Worm (Caenorhabditis elegans) whole organism, L4 larva: Measurements from ENCODE around the gene B0496.2.

Experiments used
- F10B5.3 ChIP-seq: sonication (generic microtip); optimal IDR thresholded peaks from 2 replicates; lab custom pipeline; 2016; ENCODE audit warnings: mild to moderate bottlenecking, missing genetic modification characterization, missing compliant biosample characterization
- F49E8.2 ChIP-seq: sonication (generic microtip); optimal IDR thresholded peaks from 2 replicates; lab custom pipeline; 2016; ENCODE audit warnings: missing compliant biosample characterization, mild to moderate bottlenecking, missing genetic modification characterization, borderline replicate concordance
- Y105C5A.15 ChIP-seq: fragments of 200-800 bp; sonication (Bioruptor generic); IDR thresholded peaks from 2 replicates; pipeline ENCODE4 v1.3.6; 2022; ENCODE audit warnings: missing genetic modification characterization, missing compliant biosample characterization
- aly-2 ChIP-seq: sonication (generic microtip); optimal IDR thresholded peaks from 2 replicates; lab custom pipeline; 2018; ENCODE audit warnings: missing biosample characterization, missing genetic modification characterization
- ama-1 ChIP-seq: fragments of 150-350 bp; optimal IDR thresholded peaks from 2 replicates; lab custom pipeline; 2014; ENCODE audit warnings: inconsistent platforms, mixed read lengths
- daf-16 ChIP-seq, 3 experiments: sonication (generic microtip); optimal IDR thresholded peaks; 2 replicates each; lab custom pipeline; 2016 to 2017; ENCODE audit warnings: missing genetic modification characterization in 3 of 3, missing genetic modification reagents in 3 of 3, mild to moderate bottlenecking in 2 of 3, missing compliant biosample characterization in 2 of 3, missing biosample characterization in 1 of 3, moderate library complexity in 1 of 3
- hmg-1.1 ChIP-seq: fragments of 200-800 bp; sonication (Bioruptor generic); IDR thresholded peaks from 2 replicates; pipeline ENCODE4 v1.3.6; 2022; ENCODE audit warnings: missing genetic modification reagents, missing genetic modification characterization, missing compliant biosample characterization
- lin-1 ChIP-seq: fragments of 200-800 bp; sonication (Bioruptor generic); IDR thresholded peaks from 2 replicates; pipeline ENCODE4 v1.3.6; 2022; ENCODE audit warnings: missing genetic modification reagents, missing genetic modification characterization, missing compliant biosample characterization
- lin-13 ChIP-seq: fragments of 150-350 bp; optimal IDR thresholded peaks from 2 replicates; lab custom pipeline; 2014; ENCODE audit warnings: missing biosample characterization, missing genetic modification reagents, missing genetic modification characterization
- madf-5 ChIP-seq, 2 experiments: fragments of 200-800 bp; sonication (Bioruptor generic); IDR thresholded peaks; 2 replicates each; pipeline ENCODE4 v1.3.6; 2022; ENCODE audit warnings: missing compliant biosample characterization in 2 of 2, missing genetic modification characterization in 2 of 2
- nhr-76 ChIP-seq: fragments of 150-350 bp; optimal IDR thresholded peaks from 2 replicates; lab custom pipeline; 2014; ENCODE audit warnings: missing biosample characterization, missing genetic modification characterization
- php-3 ChIP-seq: fragments of 200-800 bp; sonication (Bioruptor generic); IDR thresholded peaks from 2 replicates; pipeline ENCODE4 v1.3.6; 2022; ENCODE audit warnings: missing genetic modification reagents, missing genetic modification characterization, missing compliant biosample characterization
- snpc-1.2 ChIP-seq: fragments of 200-800 bp; sonication (Bioruptor generic); IDR thresholded peaks from 2 replicates; pipeline ENCODE4 v1.3.6; 2022; ENCODE audit warnings: missing genetic modification reagents, missing genetic modification characterization, missing compliant biosample characterization
- vab-7 ChIP-seq: fragments of 200-800 bp; sonication (Bioruptor generic); IDR thresholded peaks from 2 replicates; pipeline ENCODE4 v1.3.6; 2022; ENCODE audit warnings: missing genetic modification reagents, missing genetic modification characterization, missing compliant biosample characterization
- zip-2 ChIP-seq: fragments of 150-350 bp; optimal IDR thresholded peaks from 2 replicates; lab custom pipeline; 2014; ENCODE audit warnings: missing biosample characterization, missing genetic modification characterization

Gene B0496.2

ce11 chrIV:7497750-7498149 lies 50.1 kb downstream of the B0496.2 start, which contains the start of gene egas-4:
Gene egas-4 (minus strand): TSS chrIV:7497850.
- no peak for TF ChIP-seq snpc-1.2 (GFP tag; lab: Robert Waterston, UW)
- TF ChIP-seq madf-5 (GFP tag; IDR thresholded peaks at IDR 0.05; lab: Robert Waterston, UW), result no peak
- no peak for TF ChIP-seq F10B5.3
- TF ChIP-seq zip-2 (tag; lab: Kevin White, UChicago), result no peak
- TF ChIP-seq ama-1 (lab: Kevin White, UChicago), result no peak
- no peak for TF ChIP-seq aly-2 (tag; lab: Kevin White, UChicago)
- no peak for TF ChIP-seq Y105C5A.15 (GFP tag; lab: Robert Waterston, UW)
- TF ChIP-seq lin-13 (GFP tag; lab: Kevin White, UChicago), result no peak
- no peak for TF ChIP-seq nhr-76 (tag; lab: Kevin White, UChicago)
- TF ChIP-seq php-3 (GFP tag; lab: Robert Waterston, UW), result no peak
- TF ChIP-seq hmg-1.1, result no peak
- no peak for TF ChIP-seq lin-1
- TF ChIP-seq F49E8.2 (tag; lab: Kevin White, UChicago), result no peak
- no peak for TF ChIP-seq vab-7 (GFP tag; lab: Robert Waterston, UW)
- TF ChIP-seq daf-16 (GFP tag; optimal IDR thresholded peaks at IDR 0.05; lab: Kevin White, UChicago), result no peak
- no peak for TF ChIP-seq daf-16 (tag; optimal IDR thresholded peaks at IDR 0.05; lab: Kevin White, UChicago)
